Fruit fly (Drosophila melanogaster) Kc167 (cell line): ENCODE results near the gene CG33791.

Experiments
- Myc ChIP-seq: fragments of >200 bp; optimal IDR thresholded peaks from 2 replicates; lab custom pipeline; 2017; ENCODE audit warnings: missing external identifiers
- Sin3A ChIP-seq: fragments of >200 bp; optimal IDR thresholded peaks from 2 replicates; lab custom pipeline; 2018; ENCODE audit warnings: missing external identifiers
- h ChIP-seq: fragments of >200 bp; optimal IDR thresholded peaks from 3 replicates; lab custom pipeline; 2018; ENCODE audit warnings: missing external identifiers
- insv ChIP-seq: fragments of >200 bp; optimal IDR thresholded peaks from 3 replicates; lab custom pipeline; 2018; ENCODE audit warnings: missing external identifiers
- psq ChIP-seq: fragments of >200 bp; optimal IDR thresholded peaks from 2 replicates; lab custom pipeline; 2017; ENCODE audit warnings: missing external identifiers
- ttk ChIP-seq: sonication (Bioruptor generic); optimal IDR thresholded peaks from 2 replicates; lab custom pipeline; 2017; ENCODE audit warnings: missing external identifiers

dm6 chr3L:1584781-1585180 lies 18.0 kb upstream of the CG33791 start:
- no peak for TF ChIP-seq psq (lab: Kevin White, UChicago)
- TF ChIP-seq insv (lab: Kevin White, UChicago), result no peak
- no peak for TF ChIP-seq h (lab: Kevin White, UChicago)
- no peak for TF ChIP-seq ttk (lab: Kevin White, UChicago)
- no peak for TF ChIP-seq Myc (lab: Kevin White, UChicago)
- no peak for TF ChIP-seq Sin3A (lab: Kevin White, UChicago)
